Fruit fly (Drosophila melanogaster) whole organism, embryonic: ENCODE data around the gene CG15515.
A peak's percentile ranks its signal among the peaks of the same experiment; 100 is the strongest.

ENCODE experiments used
- Ada2b ChIP-seq: fragments of 200-800 bp; sonication (Bioruptor generic); IDR thresholded peaks from 2 replicates; pipeline ENCODE4 v1.3.6; 2022; ENCODE audit warnings: missing biosample characterization, missing genetic modification characterization
- CG10321 ChIP-seq: fragments of 200-800 bp; sonication (Bioruptor generic); IDR thresholded peaks from 2 replicates; pipeline ENCODE4 v1.3.6; 2022; ENCODE audit warnings: missing biosample characterization, missing genetic modification characterization
- CG10366 ChIP-seq: fragments of 200-800 bp; sonication (Bioruptor generic); IDR thresholded peaks from 2 replicates; pipeline ENCODE4 v1.3.6; 2022; ENCODE audit warnings: missing biosample characterization, missing genetic modification characterization
- CG11093 ChIP-seq: fragments of 200-800 bp; sonication (Bioruptor generic); IDR thresholded peaks from 3 replicates; pipeline ENCODE4 v1.3.6; 2022; ENCODE audit warnings: missing biosample characterization, missing genetic modification characterization
- CG11456 ChIP-seq: fragments of 200-800 bp; sonication (Bioruptor generic); IDR thresholded peaks from 3 replicates; pipeline ENCODE4 v1.3.6; 2022; ENCODE audit warnings: missing biosample characterization, missing genetic modification characterization
- CG12391 ChIP-seq: fragments of 200-800 bp; sonication (Bioruptor generic); optimal IDR thresholded peaks from 3 replicates; lab custom pipeline; 2018; ENCODE audit warnings: missing biosample characterization, mild to moderate bottlenecking, missing genetic modification characterization, moderate library complexity
- CG13296 ChIP-seq: fragments of 200-800 bp; sonication (Bioruptor generic); optimal IDR thresholded peaks from 3 replicates; lab custom pipeline; 2018; ENCODE audit warnings: missing biosample characterization, mild to moderate bottlenecking, missing genetic modification characterization
- CG15696 ChIP-seq: fragments of 200-800 bp; sonication (Bioruptor generic); optimal IDR thresholded peaks from 2 replicates; lab custom pipeline; 2019; ENCODE audit warnings: missing biosample characterization, mild to moderate bottlenecking, missing genetic modification characterization, moderate library complexity
- CG1603 ChIP-seq: fragments of 200-800 bp; sonication (Bioruptor generic); optimal IDR thresholded peaks from 2 replicates; lab custom pipeline; 2019; ENCODE audit warnings: missing biosample characterization, mild to moderate bottlenecking, missing genetic modification characterization, moderate library complexity
- CG17186 ChIP-seq: fragments of 200-800 bp; sonication (Bioruptor generic); optimal IDR thresholded peaks from 3 replicates; lab custom pipeline; 2017; ENCODE audit warnings: missing biosample characterization, missing genetic modification reagents, missing genetic modification characterization
- CG2202 ChIP-seq: fragments of 200-800 bp; sonication (Bioruptor generic); optimal IDR thresholded peaks from 2 replicates; lab custom pipeline; 2018; ENCODE audit warnings: missing biosample characterization, mild to moderate bottlenecking, missing genetic modification characterization
- CG3163 ChIP-seq: fragments of 200-800 bp; sonication (Bioruptor generic); optimal IDR thresholded peaks from 3 replicates; lab custom pipeline; 2016; ENCODE audit warnings: missing biosample characterization, missing genetic modification characterization
- CG3847 ChIP-seq: fragments of 200-800 bp; sonication (Bioruptor generic); IDR thresholded peaks from 2 replicates; pipeline ENCODE4 v1.3.6; 2022; ENCODE audit warnings: missing biosample characterization, missing genetic modification characterization
- CG42726 ChIP-seq: fragments of 200-800 bp; sonication (Bioruptor generic); IDR thresholded peaks from 2 replicates; pipeline ENCODE4 v1.3.6; 2022; ENCODE audit warnings: missing biosample characterization, missing genetic modification characterization; ENCODE audit not compliant: partially characterized antibody
- CG4328 ChIP-seq: fragments of 200-800 bp; sonication (Bioruptor generic); optimal IDR thresholded peaks from 3 replicates; lab custom pipeline; 2017; ENCODE audit warnings: missing biosample characterization, missing genetic modification reagents, missing genetic modification characterization
- CG6272 ChIP-seq: fragments of 200-800 bp; sonication (Bioruptor generic); IDR thresholded peaks from 2 replicates; pipeline ENCODE4 v1.3.6; 2022; ENCODE audit warnings: missing biosample characterization, missing genetic modification characterization
- CG7556 ChIP-seq: fragments of 200-800 bp; sonication (Bioruptor generic); optimal IDR thresholded peaks from 2 replicates; lab custom pipeline; 2017; ENCODE audit warnings: missing biosample characterization, mild to moderate bottlenecking, missing genetic modification characterization
- CG9817 ChIP-seq: fragments of 200-800 bp; sonication (Bioruptor generic); optimal IDR thresholded peaks from 2 replicates; lab custom pipeline; 2018; ENCODE audit warnings: missing biosample characterization, mild to moderate bottlenecking, missing genetic modification characterization, moderate library complexity
- CG9932 ChIP-seq: fragments of 200-800 bp; sonication (Bioruptor generic); IDR thresholded peaks from 2 replicates; pipeline ENCODE4 v1.3.6; 2022; ENCODE audit warnings: missing biosample characterization, missing genetic modification characterization
- Chrac-16 ChIP-seq: fragments of 200-800 bp; sonication (Bioruptor generic); optimal IDR thresholded peaks from 3 replicates; lab custom pipeline; 2016; ENCODE audit warnings: missing biosample characterization, missing genetic modification characterization
- CkIIα-i1 ChIP-seq: fragments of 200-800 bp; sonication (Bioruptor generic); IDR thresholded peaks from 2 replicates; pipeline ENCODE4 v1.3.6; 2022; ENCODE audit warnings: missing biosample characterization, missing genetic modification characterization
- CoRest ChIP-seq: fragments of 200-800 bp; sonication (Bioruptor generic); optimal IDR thresholded peaks from 3 replicates; lab custom pipeline; 2018; ENCODE audit warnings: missing biosample characterization, mild to moderate bottlenecking, missing genetic modification characterization, moderate library complexity
- HLH4C ChIP-seq: fragments of 200-800 bp; sonication (Bioruptor generic); IDR thresholded peaks from 3 replicates; pipeline ENCODE4 v1.3.6; 2022; ENCODE audit warnings: missing biosample characterization, missing genetic modification characterization; ENCODE audit not compliant: partially characterized antibody
- Hmr ChIP-seq: fragments of 200-800 bp; sonication (Bioruptor generic); optimal IDR thresholded peaks from 3 replicates; lab custom pipeline; 2017; ENCODE audit warnings: mild to moderate bottlenecking, missing biosample characterization, missing genetic modification reagents, missing genetic modification characterization
- Hr3 ChIP-seq: fragments of 200-800 bp; sonication (Bioruptor generic); optimal IDR thresholded peaks from 3 replicates; lab custom pipeline; 2016; ENCODE audit warnings: missing biosample characterization, missing genetic modification characterization
- Lhr ChIP-seq: fragments of 200-800 bp; sonication (Bioruptor generic); optimal IDR thresholded peaks from 3 replicates; lab custom pipeline; 2017; ENCODE audit warnings: mild to moderate bottlenecking, missing biosample characterization, missing genetic modification reagents, missing genetic modification characterization
- Myb ChIP-seq: fragments of 200-800 bp; sonication (Bioruptor generic); optimal IDR thresholded peaks from 2 replicates; lab custom pipeline; 2016; ENCODE audit warnings: missing biosample characterization, missing genetic modification characterization
- NFAT ChIP-seq: fragments of 200-800 bp; sonication (Bioruptor generic); IDR thresholded peaks from 2 replicates; pipeline ENCODE4 v1.3.6; 2022; ENCODE audit warnings: missing biosample characterization, missing genetic modification characterization
- Opbp ChIP-seq: fragments of 200-800 bp; sonication (Bioruptor generic); IDR thresholded peaks from 3 replicates; pipeline ENCODE4 v1.3.6; 2022; ENCODE audit warnings: missing biosample characterization, missing genetic modification characterization; ENCODE audit not compliant: partially characterized antibody
- Pdp1 ChIP-seq, 2 experiments: fragments of 200-800 bp; sonication (Bioruptor generic); optimal IDR thresholded peaks; 3 replicates each; lab custom pipeline; 2016; ENCODE audit warnings: missing biosample characterization in 2 of 2, missing genetic modification characterization in 2 of 2, mild to moderate bottlenecking in 1 of 2, moderate library complexity in 1 of 2
- Six4 ChIP-seq: fragments of 200-800 bp; sonication (Bioruptor generic); optimal IDR thresholded peaks from 2 replicates; lab custom pipeline; 2016; ENCODE audit warnings: missing biosample characterization, missing genetic modification characterization
- Usf ChIP-seq: fragments of 200-800 bp; sonication (Bioruptor generic); optimal IDR thresholded peaks from 2 replicates; lab custom pipeline; 2017; ENCODE audit warnings: missing genotype, missing biosample characterization, missing genetic modification characterization
- Vsx1 ChIP-seq: fragments of 200-800 bp; sonication (Bioruptor generic); optimal IDR thresholded peaks from 2 replicates; lab custom pipeline; 2017; ENCODE audit warnings: missing biosample characterization, mild to moderate bottlenecking, missing genetic modification characterization, missing genetic modification reagents
- ara ChIP-seq: fragments of 200-800 bp; sonication (Bioruptor generic); IDR thresholded peaks from 2 replicates; pipeline ENCODE4 v1.3.6; 2022; ENCODE audit warnings: missing biosample characterization, missing genetic modification characterization
- chn ChIP-seq: fragments of 200-800 bp; sonication (Bioruptor generic); optimal IDR thresholded peaks from 2 replicates; lab custom pipeline; 2016; ENCODE audit warnings: missing biosample characterization, missing genetic modification characterization
- corto ChIP-seq: fragments of 200-800 bp; sonication (Bioruptor generic); optimal IDR thresholded peaks from 2 replicates; lab custom pipeline; 2016; ENCODE audit warnings: missing biosample characterization, mild to moderate bottlenecking, missing genetic modification characterization, moderate library complexity
- crol ChIP-seq: fragments of 200-800 bp; sonication (Bioruptor generic); IDR thresholded peaks from 2 replicates; pipeline ENCODE4 v1.3.6; 2022; ENCODE audit warnings: missing biosample characterization, missing genetic modification characterization
- cwo ChIP-seq: fragments of 200-800 bp; sonication (Bioruptor generic); optimal IDR thresholded peaks from 3 replicates; lab custom pipeline; 2017; ENCODE audit warnings: missing biosample characterization, missing genetic modification characterization, mild to moderate bottlenecking, moderate library complexity, missing genetic modification reagents
- danr ChIP-seq: fragments of 200-800 bp; sonication (Bioruptor generic); IDR thresholded peaks from 2 replicates; pipeline ENCODE4 v1.3.6; 2022; ENCODE audit warnings: missing biosample characterization, missing genetic modification characterization
- nerfin-2 ChIP-seq: fragments of 200-800 bp; sonication (Bioruptor generic); IDR thresholded peaks from 2 replicates; pipeline ENCODE4 v1.3.6; 2022; ENCODE audit warnings: missing biosample characterization, missing genetic modification characterization; ENCODE audit not compliant: partially characterized antibody
- odd ChIP-seq: fragments of 200-800 bp; sonication (Bioruptor generic); optimal IDR thresholded peaks from 2 replicates; lab custom pipeline; 2017; ENCODE audit warnings: missing biosample characterization, mild to moderate bottlenecking, missing genetic modification characterization
- ranshi ChIP-seq: fragments of 200-800 bp; sonication (Bioruptor generic); IDR thresholded peaks from 2 replicates; pipeline ENCODE4 v1.3.6; 2022; ENCODE audit warnings: missing biosample characterization, missing genetic modification characterization
- row ChIP-seq: fragments of 200-800 bp; sonication (Bioruptor generic); IDR thresholded peaks from 3 replicates; pipeline ENCODE4 v1.3.6; 2022; ENCODE audit warnings: missing biosample characterization, missing genetic modification characterization
- sd ChIP-seq: fragments of 200-800 bp; sonication (Bioruptor generic); optimal IDR thresholded peaks from 3 replicates; lab custom pipeline; 2018; ENCODE audit warnings: missing biosample characterization, mild to moderate bottlenecking, missing genetic modification characterization, moderate library complexity
- sens ChIP-seq: fragments of 200-800 bp; sonication (Bioruptor generic); peaks from one replicate; lab custom pipeline; 2016; ENCODE audit warnings: missing biosample characterization, missing genetic modification characterization
- slbo ChIP-seq: fragments of 200-800 bp; sonication (Bioruptor generic); IDR thresholded peaks from 2 replicates; pipeline ENCODE4 v1.3.6; 2022; ENCODE audit warnings: missing biosample characterization, missing genetic modification characterization
- tin ChIP-seq: fragments of 200-800 bp; sonication (Bioruptor generic); optimal IDR thresholded peaks from 3 replicates; lab custom pipeline; 2016; ENCODE audit warnings: missing biosample characterization, missing genetic modification characterization
- vnd ChIP-seq: fragments of 200-800 bp; sonication (Bioruptor generic); IDR thresholded peaks from 3 replicates; pipeline ENCODE4 v1.3.6; 2022; ENCODE audit warnings: missing biosample characterization, missing genetic modification characterization; ENCODE audit not compliant: partially characterized antibody
- zfh2 ChIP-seq: fragments of 200-800 bp; sonication (Bioruptor generic); optimal IDR thresholded peaks from 2 replicates; lab custom pipeline; 2016; ENCODE audit warnings: missing biosample characterization, missing genetic modification characterization

Gene CG15515

dm6 chr3R:29868676-29869349, 36.5 kb upstream of the CG15515 start, which contains the start of gene Zip99C (continued):
- TF ChIP-seq ranshi (GFP tag; lab: Robert Waterston, UW) (peak; percentile 51; the same call in 1 of the 2 replicates), Hmr (GFP tag; lab: Kevin White, UChicago) (peak; percentile 46), CG3163 (GFP tag; lab: Kevin White, UChicago) (no peak), CG10366 (peak; percentile 24; the same call in 1 of the 2 replicates), Opbp (GFP tag; lab: Robert Waterston, UW) (peak; percentile 89), CG17186 (GFP tag; lab: Kevin White, UChicago) (peak; percentile 70), CG2202 (tag; lab: Kevin White, UChicago) (no peak), CkIIα-i1 (GFP tag; lab: Robert Waterston, UW) (no peak), CG4328 (GFP tag; lab: Kevin White, UChicago) (peak; percentile 2), Vsx1 (GFP tag; lab: Kevin White, UChicago) (peak; percentile 35), CG42726 (GFP tag; lab: Robert Waterston, UW) (peak; percentile 8), ara (no peak), sd (peak; percentile 89), slbo (GFP tag; lab: Robert Waterston, UW) (peak; percentile 63), Six4 (GFP tag; lab: Kevin White, UChicago) (no peak), odd (GFP tag; lab: Kevin White, UChicago) (no peak), CG6272 (GFP tag; lab: Robert Waterston, UW) (peak; percentile 41; the same call in 1 of the 2 replicates), nerfin-2 (peak; percentile 70), zfh2 (GFP tag; lab: Kevin White, UChicago) (peak; percentile 41), Lhr (GFP tag; lab: Kevin White, UChicago) (peak; percentile 85), HLH4C (peak; percentile 84), NFAT (GFP tag; lab: Robert Waterston, UW) (peak; percentile 22; the same call in 1 of the 2 replicates), CG10321 (GFP tag; lab: Robert Waterston, UW) (no peak), CoRest (peak; percentile 69), CG13296 (GFP tag; lab: Kevin White, UChicago) (peak; percentile 1), CG7556 (peak; percentile 4), cwo (no peak), Ada2b (GFP tag; lab: Robert Waterston, UW) (peak; percentile 41; the same call in 1 of the 2 replicates), Usf (peak; percentile 18), CG15696 (tag; lab: Kevin White, UChicago) (peak; percentile 53), CG12391 (peak; percentile 65), tin (GFP tag; lab: Kevin White, UChicago) (peak; percentile 41), Pdp1 (GFP tag; optimal IDR thresholded peaks at IDR 0.05; lab: Kevin White, UChicago) (no peak), CG9817 (tag; lab: Kevin White, UChicago) (peak; percentile 36), CG9932 (GFP tag; lab: Robert Waterston, UW) (peak; percentile 83), Chrac-16 (GFP tag; lab: Kevin White, UChicago) (peak; percentile 26), CG11456 (GFP tag; lab: Robert Waterston, UW) (no peak; the same call in 2 of the 3 replicates), chn (GFP tag; lab: Kevin White, UChicago) (peak; percentile 54), CG11093 (GFP tag; lab: Robert Waterston, UW) (no peak), CG1603 (tag; lab: Kevin White, UChicago) (peak; percentile 64), danr (GFP tag; lab: Robert Waterston, UW) (no peak), sens (GFP tag; lab: Kevin White, UChicago) (peak; percentile 78), Myb (GFP tag; lab: Kevin White, UChicago) (peak; percentile 36), Hr3 (GFP tag; lab: Kevin White, UChicago) (peak; percentile 30), vnd (GFP tag; lab: Robert Waterston, UW) (peak; percentile 88), CG3847 (GFP tag; lab: Robert Waterston, UW) (peak; percentile 37; the same call in 1 of the 2 replicates), crol (GFP tag; lab: Robert Waterston, UW) (no peak), row (peak; percentile 82), corto (GFP tag; lab: Kevin White, UChicago) (peak; percentile 25)
